Worm (Caenorhabditis elegans) whole organism, young adult: Measurements from ENCODE around the gene K10H10.6.

Experiments used
- attf-3 ChIP-seq: fragments of 200-800 bp; sonication (Bioruptor generic); conservative IDR thresholded peaks from 2 replicates; pipeline ENCODE4 v1.3.6; 2022; ENCODE audit warnings: missing genetic modification reagents, missing genetic modification characterization, missing compliant biosample characterization
- nhr-90 ChIP-seq: sonication (generic microtip); optimal IDR thresholded peaks from 2 replicates; lab custom pipeline; 2016; ENCODE audit warnings: missing genotype, mild to moderate bottlenecking, missing genetic modification characterization, missing compliant biosample characterization

DNA sequence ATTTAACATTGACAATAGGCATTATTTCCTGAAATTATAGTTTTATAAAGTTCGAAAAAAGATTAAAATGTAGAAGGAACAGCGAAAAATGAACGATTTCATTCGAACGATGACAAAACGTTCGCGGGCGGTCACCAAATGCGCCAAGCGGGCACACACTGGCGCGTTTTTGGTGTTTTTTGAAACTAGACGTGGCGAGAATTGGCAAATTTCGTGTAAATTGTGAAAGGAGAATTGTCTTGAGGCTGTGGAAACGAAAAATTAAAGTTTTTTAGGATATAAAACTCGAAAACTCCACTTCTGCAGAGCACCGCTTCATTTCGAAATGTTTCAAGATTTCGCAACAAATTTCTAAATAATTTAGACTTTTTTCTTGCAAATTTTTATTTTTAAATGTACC lies 14.4 kb upstream of the K10H10.6 start, which contains the start of gene usp-14:
- TF ChIP-seq attf-3 (GFP tag; lab: Robert Waterston, UW) (no peak), nhr-90 (tag; lab: Kevin White, UChicago) (no peak)
